Worm (Caenorhabditis elegans) whole organism, L4 larva: Measurements from ENCODE around the gene mam-7.

Source experiments
- F44E2.7 ChIP-seq: fragments of 200-800 bp; sonication (Bioruptor generic); IDR thresholded peaks from 2 replicates; pipeline ENCODE4 v2.1.2; 2022; ENCODE audit warnings: missing genetic modification characterization, missing compliant biosample characterization
- R02D3.7 ChIP-seq: fragments of 150-350 bp; sonication (generic microtip); optimal IDR thresholded peaks from 3 replicates; lab custom pipeline; 2014; ENCODE audit warnings: missing biosample characterization, missing genetic modification characterization
- aha-1 ChIP-seq: fragments of 150-350 bp; peaks from one replicate; lab custom pipeline; 2014; ENCODE audit warnings: missing biosample characterization, missing genetic modification characterization
- arid-1 ChIP-seq: fragments of 200-800 bp; sonication (Bioruptor generic); conservative IDR thresholded peaks from 2 replicates; pipeline ENCODE4 v1.3.6; 2022; ENCODE audit warnings: missing genetic modification reagents, missing genetic modification characterization, missing compliant biosample characterization
- ctbp-1 ChIP-seq: fragments of 200-800 bp; sonication (Bioruptor generic); IDR thresholded peaks from 2 replicates; pipeline ENCODE4 v1.3.6; 2022; ENCODE audit warnings: missing genetic modification reagents, missing genetic modification characterization, missing compliant biosample characterization
- daf-16 ChIP-seq, 3 experiments: sonication (generic microtip); optimal IDR thresholded peaks; 2 replicates each; lab custom pipeline; 2016 to 2017; ENCODE audit warnings: missing genetic modification characterization in 3 of 3, missing genetic modification reagents in 3 of 3, mild to moderate bottlenecking in 2 of 3, missing compliant biosample characterization in 2 of 3, missing biosample characterization in 1 of 3, moderate library complexity in 1 of 3
- dmd-6 ChIP-seq: fragments of 200-800 bp; sonication (Bioruptor generic); IDR thresholded peaks from 2 replicates; pipeline ENCODE4 v1.3.6; 2022; ENCODE audit warnings: missing genetic modification reagents, missing genetic modification characterization, missing compliant biosample characterization
- dmd-9 ChIP-seq: fragments of 200-800 bp; sonication (Bioruptor generic); IDR thresholded peaks from 2 replicates; pipeline ENCODE4 v1.3.6; 2022; ENCODE audit warnings: missing genetic modification reagents, missing genetic modification characterization, missing compliant biosample characterization
- dve-1 ChIP-seq: sonication (generic microtip); optimal IDR thresholded peaks from 2 replicates; lab custom pipeline; 2017; ENCODE audit warnings: antibody characterized with exemption, mild to moderate bottlenecking, missing genetic modification characterization, missing compliant biosample characterization; ENCODE audit not compliant: insufficient read depth
- egl-43 ChIP-seq: fragments of 200-800 bp; sonication (Bioruptor generic); IDR thresholded peaks from 2 replicates; pipeline ENCODE4 v1.3.6; 2022; ENCODE audit warnings: missing genetic modification reagents, missing genetic modification characterization, missing compliant biosample characterization
- fos-1 ChIP-seq: fragments of 150-350 bp; optimal IDR thresholded peaks from 2 replicates; lab custom pipeline; 2014; ENCODE audit warnings: missing biosample characterization, missing genetic modification characterization
- hlh-11 ChIP-seq: fragments of 200-800 bp; sonication (Bioruptor generic); optimal IDR thresholded peaks from 2 replicates; lab custom pipeline; 2018; ENCODE audit warnings: mild to moderate bottlenecking, missing genetic modification characterization, missing compliant biosample characterization
- hlh-30 ChIP-seq: sonication (generic microtip); optimal IDR thresholded peaks from 2 replicates; lab custom pipeline; 2017; ENCODE audit warnings: antibody characterized with exemption, mild to moderate bottlenecking, missing genetic modification characterization, missing compliant biosample characterization; ENCODE audit not compliant: insufficient read depth
- jun-1 ChIP-seq: fragments of 150-350 bp; optimal IDR thresholded peaks from 2 replicates; lab custom pipeline; 2014; ENCODE audit warnings: missing biosample characterization, missing genetic modification reagents, missing genetic modification characterization
- lin-29 ChIP-seq: fragments of 200-800 bp; sonication (Bioruptor generic); IDR thresholded peaks from 2 replicates; pipeline ENCODE4 v1.3.6; 2022; ENCODE audit warnings: missing genetic modification reagents, missing genetic modification characterization, missing compliant biosample characterization
- lin-39 ChIP-seq: fragments of 150-350 bp; optimal IDR thresholded peaks from 2 replicates; lab custom pipeline; 2014; ENCODE audit warnings: missing biosample characterization, missing genetic modification reagents, missing genetic modification characterization
- madf-9 ChIP-seq: fragments of 200-800 bp; sonication (Bioruptor generic); conservative IDR thresholded peaks from 2 replicates; pipeline ENCODE4 v1.3.6; 2022; ENCODE audit warnings: missing genetic modification reagents, missing genetic modification characterization, missing compliant biosample characterization
- mep-1 ChIP-seq: fragments of 150-350 bp; sonication (generic microtip); optimal IDR thresholded peaks from 3 replicates; lab custom pipeline; 2014; ENCODE audit warnings: missing biosample characterization, missing genetic modification characterization
- mes-2 ChIP-seq: sonication (generic microtip); optimal IDR thresholded peaks from 2 replicates; lab custom pipeline; 2016; ENCODE audit warnings: missing genotype, mild to moderate bottlenecking, missing genetic modification characterization, missing compliant biosample characterization; ENCODE audit not compliant: poor library complexity, severe bottlenecking
- nhr-111 ChIP-seq: fragments of 200-800 bp; sonication (Bioruptor generic); optimal IDR thresholded peaks from 2 replicates; lab custom pipeline; 2018; ENCODE audit warnings: mild to moderate bottlenecking, missing genetic modification characterization, missing compliant biosample characterization
- nhr-28 ChIP-seq: fragments of 150-350 bp; optimal IDR thresholded peaks from 2 replicates; lab custom pipeline; 2014; ENCODE audit warnings: missing biosample characterization, missing genetic modification characterization
- nhr-42 ChIP-seq: fragments of 200-800 bp; sonication (Bioruptor generic); IDR thresholded peaks from 2 replicates; pipeline ENCODE4 v1.3.6; 2022; ENCODE audit warnings: missing genetic modification characterization, missing compliant biosample characterization
- nhr-77 ChIP-seq: fragments of 150-350 bp; optimal IDR thresholded peaks from 2 replicates; lab custom pipeline; 2014; ENCODE audit warnings: missing biosample characterization, missing genetic modification characterization
- pha-4 ChIP-seq, 2 experiments: fragments of 150-350 bp in 1 of 2; fragments of 200-800 bp in 1 of 2; sonication (Bioruptor generic) in 1 of 2; IDR thresholded peaks in 1 of 2; optimal IDR thresholded peaks in 1 of 2; 2 replicates each; pipeline versions ENCODE4 v1.3.6 to Lab custom; 2014 to 2022; ENCODE audit warnings: missing genetic modification characterization in 2 of 2, missing genetic modification reagents in 2 of 2, missing biosample characterization in 1 of 2, missing compliant biosample characterization in 1 of 2
- pqm-1 ChIP-seq: sonication (generic microtip); optimal IDR thresholded peaks from 2 replicates; lab custom pipeline; 2017; ENCODE audit warnings: missing biosample characterization, missing genetic modification characterization
- skn-1 ChIP-seq: fragments of 150-350 bp; optimal IDR thresholded peaks from 2 replicates; lab custom pipeline; 2014; ENCODE audit warnings: missing biosample characterization, missing genetic modification characterization
- spr-1 ChIP-seq: sonication (generic microtip); optimal IDR thresholded peaks from 2 replicates; lab custom pipeline; 2016; ENCODE audit warnings: mild to moderate bottlenecking, missing genetic modification characterization, missing compliant biosample characterization
- spr-3 ChIP-seq: fragments of 200-800 bp; sonication (Bioruptor generic); optimal IDR thresholded peaks from 2 replicates; lab custom pipeline; 2018; ENCODE audit warnings: mild to moderate bottlenecking, missing genetic modification characterization, missing compliant biosample characterization
- unc-39 ChIP-seq: sonication (generic microtip); optimal IDR thresholded peaks from 2 replicates; lab custom pipeline; 2017; ENCODE audit warnings: missing biosample characterization, missing genetic modification characterization
- unc-62 ChIP-seq, 3 experiments: fragments of 150-350 bp in 1 of 3; sonication (generic microtip); optimal IDR thresholded peaks in 2 of 3; peaks in 1 of 3; 1 replicate in 1 of 3; 2 replicates in 2 of 3; lab custom pipeline; 2014 to 2017; ENCODE audit warnings: missing biosample characterization in 3 of 3, missing genetic modification characterization in 3 of 3, missing genetic modification reagents in 3 of 3, missing genotype in 1 of 3
- vab-7 ChIP-seq: fragments of 200-800 bp; sonication (Bioruptor generic); IDR thresholded peaks from 2 replicates; pipeline ENCODE4 v1.3.6; 2022; ENCODE audit warnings: missing genetic modification reagents, missing genetic modification characterization, missing compliant biosample characterization
- ztf-11 ChIP-seq: fragments of 150-350 bp; optimal IDR thresholded peaks from 2 replicates; lab custom pipeline; 2014; ENCODE audit warnings: missing biosample characterization, missing genetic modification characterization

The mam-7 gene

DNA sequence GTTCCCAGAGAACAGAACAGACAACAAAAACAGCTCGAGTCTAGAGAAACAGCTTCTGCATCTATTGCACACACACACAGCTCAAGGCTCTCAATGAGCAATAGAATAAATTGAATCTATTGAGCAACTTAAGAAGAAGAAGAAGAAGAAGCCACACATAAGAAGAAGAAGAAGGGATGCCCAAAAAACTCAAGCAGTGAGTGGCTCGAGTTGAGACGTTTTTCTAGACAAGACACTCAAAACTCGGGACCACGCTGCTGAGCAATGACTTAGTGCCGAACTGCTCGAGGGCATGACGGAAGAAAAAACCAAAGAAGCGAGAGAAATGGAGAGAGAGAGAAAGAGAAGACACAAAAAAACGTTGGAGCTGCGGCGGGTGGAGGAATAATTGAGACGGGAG is 12.4 kb downstream of the mam-7 start (continued):
- no peak for TF ChIP-seq dmd-9 (GFP tag; lab: Robert Waterston, UW)

DNA sequence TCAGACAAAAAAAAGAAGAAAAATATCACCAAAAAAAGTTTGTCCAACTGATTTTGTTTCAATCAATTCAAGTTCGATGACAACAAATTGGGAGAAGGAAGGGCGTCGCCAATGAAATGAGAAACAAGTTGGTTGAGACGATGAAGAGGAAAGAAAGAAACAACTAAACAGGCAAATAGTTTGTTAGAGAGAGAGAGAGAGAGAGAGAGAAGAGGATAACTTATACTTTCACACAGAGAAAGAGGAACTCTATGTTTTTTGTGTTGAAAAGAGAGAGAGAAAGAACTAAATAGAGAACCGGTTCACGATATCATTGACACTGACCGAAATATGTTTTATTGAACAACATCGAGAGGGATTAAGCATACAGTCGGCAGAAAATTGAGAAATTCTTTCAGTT is 14.6 kb downstream of the mam-7 start:
- peak in 1 of 2 experiments; percentile 23 for TF ChIP-seq unc-62 (GFP tag; optimal IDR thresholded peaks at IDR 0.05 in 1 of 2; lab: Kevin White, UChicago)
- no peak for TF ChIP-seq unc-62 (tag; optimal IDR thresholded peaks at IDR 0.05; lab: Kevin White, UChicago)
- TF ChIP-seq nhr-28 (tag; lab: Kevin White, UChicago), result peak; percentile 37
- no peak for TF ChIP-seq mep-1 (tag; lab: Kevin White, UChicago)
- no peak for TF ChIP-seq egl-43 (GFP tag; lab: Robert Waterston, UW)
- TF ChIP-seq lin-29 (GFP tag; lab: Robert Waterston, UW), result no peak
- TF ChIP-seq ctbp-1 (GFP tag; lab: Robert Waterston, UW), result no peak
- peak; percentile 22 for TF ChIP-seq mes-2 (tag; lab: Kevin White, UChicago)
- TF ChIP-seq, all 104 proteins: peak for 3

DNA sequence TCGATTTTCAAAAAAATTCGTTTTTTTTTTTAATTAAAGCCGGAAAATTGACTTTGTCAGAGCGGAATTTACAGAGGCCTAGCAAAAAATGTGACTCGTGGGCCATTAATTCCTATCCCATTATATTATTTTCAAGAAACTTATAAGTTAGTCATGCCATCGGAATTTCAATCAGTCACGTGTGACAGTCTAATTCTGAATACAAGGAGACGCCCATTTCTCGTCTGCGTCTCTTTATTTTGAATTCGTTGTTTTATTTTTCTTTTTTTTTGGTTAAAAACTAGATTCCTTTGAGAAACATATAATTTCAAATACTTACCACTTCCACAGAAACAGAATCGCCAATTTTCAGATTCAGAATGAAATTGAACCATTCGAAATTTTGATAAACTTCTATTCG is 15.8 kb downstream of the mam-7 start:
- TF ChIP-seq arid-1 (GFP tag; lab: Robert Waterston, UW) (no peak), vab-7 (no peak), lin-39 (tag; lab: Kevin White, UChicago) (no peak), spr-1 (tag; lab: Kevin White, UChicago) (no peak), dve-1 (peak; percentile 2), R02D3.7 (tag; lab: Kevin White, UChicago) (no peak), unc-39 (tag; lab: Kevin White, UChicago) (no peak), F44E2.7 (GFP tag; lab: Robert Waterston, UW) (no peak), aha-1 (tag; lab: Kevin White, UChicago) (no peak), hlh-30 (tag; lab: Kevin White, UChicago) (peak; percentile 7), nhr-111 (GFP tag; lab: Kevin White, UChicago) (no peak)

DNA sequence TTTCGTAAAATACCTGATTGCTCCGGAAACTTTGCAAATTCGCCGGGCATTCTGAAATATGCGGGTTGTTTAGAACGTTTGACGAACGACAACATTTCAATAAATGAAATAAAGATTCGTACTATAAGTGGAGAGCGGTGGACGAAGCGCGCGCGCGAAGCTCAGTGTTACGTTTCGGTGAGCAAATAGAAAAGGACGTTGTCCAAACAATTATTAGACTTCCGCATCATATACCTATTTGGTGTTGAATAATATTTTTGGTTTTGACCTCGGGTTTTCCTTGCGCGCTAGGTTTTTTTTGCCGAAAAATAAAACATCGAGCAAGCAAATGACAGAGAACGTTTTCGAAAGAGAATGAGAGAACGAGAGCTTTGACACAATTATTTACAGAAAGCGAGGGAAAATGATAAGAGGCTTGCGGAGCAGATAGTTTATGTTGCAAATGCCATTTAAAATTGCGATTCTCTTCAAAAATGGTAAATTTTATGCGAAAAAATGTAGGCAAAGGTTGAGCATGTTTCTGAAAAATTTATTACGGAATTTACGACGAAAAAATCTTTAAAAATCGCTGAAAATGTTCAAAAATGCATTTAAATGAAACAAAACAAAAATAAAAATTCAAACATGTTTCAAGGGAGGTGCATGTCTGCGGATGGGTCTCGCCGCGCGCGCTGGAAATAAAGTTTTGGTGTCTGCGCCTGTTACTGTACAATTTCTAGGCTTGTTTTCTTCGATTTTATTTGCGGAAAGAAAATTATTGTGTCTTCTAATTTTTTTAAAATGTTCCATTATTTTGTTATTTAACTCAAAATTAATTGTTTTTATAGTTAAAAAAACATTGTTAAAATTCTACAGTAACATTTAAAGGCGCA is 17.9 kb downstream of the mam-7 start, which contains the start of the genes cyld-1 and F40F12.9:
TSS of gene cyld-1 (minus strand) at position 51 of the 872 bp plus-strand sequence.
TSS of gene F40F12.9 (plus strand) at position 721 of the 872 bp plus-strand sequence.
- TF ChIP-seq ztf-11 (tag; lab: Kevin White, UChicago), result no peak
- peak; percentile 15 for TF ChIP-seq nhr-77 (tag; lab: Kevin White, UChicago)
- no peak for TF ChIP-seq fos-1 (tag; lab: Kevin White, UChicago)
- TF ChIP-seq nhr-42 (GFP tag; lab: Robert Waterston, UW), result no peak
- no peak for TF ChIP-seq pha-4 (GFP tag; IDR thresholded peaks at IDR 0.05; lab: Robert Waterston, UW)
- peak; percentile 62 for TF ChIP-seq pha-4 (tag; optimal IDR thresholded peaks at IDR 0.05; lab: Kevin White, UChicago)
- no peak for TF ChIP-seq spr-3 (GFP tag; lab: Kevin White, UChicago)
- TF ChIP-seq dmd-6 (GFP tag; lab: Robert Waterston, UW), result peak; percentile 48; the same call in 1 of the 2 replicates
- peak; percentile 1 for TF ChIP-seq dve-1
- TF ChIP-seq daf-16 (GFP tag; optimal IDR thresholded peaks at IDR 0.05; lab: Kevin White, UChicago), result no peak
- TF ChIP-seq daf-16 (tag; optimal IDR thresholded peaks at IDR 0.05; lab: Kevin White, UChicago), result peak; percentile 51
- no peak for TF ChIP-seq madf-9 (GFP tag; lab: Robert Waterston, UW)
- TF ChIP-seq pqm-1 (tag; lab: Kevin White, UChicago), result peak; percentile 54
- no peak for TF ChIP-seq skn-1
- TF ChIP-seq jun-1, result no peak
- TF ChIP-seq hlh-11 (tag; lab: Kevin White, UChicago), result peak; percentile 9
- TF ChIP-seq, all 104 proteins: peak for 7
